Fruit fly (Drosophila melanogaster): ENCODE results near the gene Ccdc58.

- TF ChIP-seq CTCF (optimal IDR thresholded peaks at IDR 0.05) (no peak), CG8478 (optimal IDR thresholded peaks at IDR 0.05) (no peak)
Observed at dm6 chr3L:19834143-19834794, 29.3 kb downstream of the Ccdc58 start, which contains the start of the genes trc and CG32221.

Data from S2 (cell line).